Fruit fly (Drosophila melanogaster) whole organism, embryonic: ENCODE data around the gene Bhmt.

ENCODE experiments used
- Abd-B ChIP-seq: fragments of 200-800 bp; sonication (Bioruptor generic); optimal IDR thresholded peaks from 2 replicates; lab custom pipeline; 2018; ENCODE audit warnings: missing biosample characterization, mild to moderate bottlenecking, missing genetic modification characterization, moderate library complexity
- Adf1 ChIP-seq: fragments of 200-800 bp; sonication (Bioruptor generic); IDR thresholded peaks from 2 replicates; pipeline ENCODE4 v1.3.6; 2022; ENCODE audit warnings: missing biosample characterization, missing genetic modification characterization
- B-H1 ChIP-seq: fragments of 200-800 bp; sonication (Bioruptor generic); IDR thresholded peaks from 3 replicates; pipeline ENCODE4 v1.3.6; 2022; ENCODE audit warnings: missing biosample characterization, missing genetic modification characterization
- Blimp-1 ChIP-seq: fragments of 200-800 bp; sonication (Bioruptor generic); optimal IDR thresholded peaks from 3 replicates; lab custom pipeline; 2018; ENCODE audit warnings: missing biosample characterization, missing genetic modification characterization, mild to moderate bottlenecking, moderate library complexity, missing genetic modification reagents
- CG10267 ChIP-seq: fragments of 200-800 bp; sonication (Bioruptor generic); optimal IDR thresholded peaks from 2 replicates; lab custom pipeline; 2018; ENCODE audit warnings: missing biosample characterization, mild to moderate bottlenecking, missing genetic modification characterization, moderate library complexity
- CG12659 ChIP-seq: fragments of 200-800 bp; sonication (Bioruptor generic); optimal IDR thresholded peaks from 3 replicates; lab custom pipeline; 2017; ENCODE audit warnings: mild to moderate bottlenecking, missing biosample characterization, missing genetic modification reagents, missing genetic modification characterization
- CG14710 ChIP-seq: fragments of 200-800 bp; sonication (Bioruptor generic); optimal IDR thresholded peaks from 3 replicates; lab custom pipeline; 2019; ENCODE audit warnings: missing biosample characterization, mild to moderate bottlenecking, missing genetic modification characterization, moderate library complexity
- CG15073 ChIP-seq: fragments of 200-800 bp; sonication (Bioruptor generic); optimal IDR thresholded peaks from 2 replicates; lab custom pipeline; 2016; ENCODE audit warnings: missing biosample characterization, missing genetic modification characterization
- CG15696 ChIP-seq: fragments of 200-800 bp; sonication (Bioruptor generic); optimal IDR thresholded peaks from 2 replicates; lab custom pipeline; 2019; ENCODE audit warnings: missing biosample characterization, mild to moderate bottlenecking, missing genetic modification characterization, moderate library complexity
- CG17361 ChIP-seq: fragments of 200-800 bp; sonication (Bioruptor generic); IDR thresholded peaks from 3 replicates; pipeline ENCODE4 v1.3.6; 2022; ENCODE audit warnings: missing biosample characterization, missing genetic modification characterization
- CG18619 ChIP-seq: fragments of 200-800 bp; sonication (Bioruptor generic); optimal IDR thresholded peaks from 3 replicates; lab custom pipeline; 2017; ENCODE audit warnings: missing biosample characterization, mild to moderate bottlenecking, missing genetic modification characterization
- CG30431 ChIP-seq: fragments of 200-800 bp; sonication (Bioruptor generic); optimal IDR thresholded peaks from 2 replicates; lab custom pipeline; 2017; ENCODE audit warnings: missing biosample characterization, missing genetic modification characterization
- CG34224 ChIP-seq: fragments of 200-800 bp; sonication (Bioruptor generic); IDR thresholded peaks from 3 replicates; pipeline ENCODE4 v1.3.6; 2022; ENCODE audit warnings: missing biosample characterization, missing genetic modification characterization; ENCODE audit not compliant: partially characterized antibody
- CG3995 ChIP-seq: fragments of 200-800 bp; sonication (Bioruptor generic); optimal IDR thresholded peaks from 3 replicates; lab custom pipeline; 2016; ENCODE audit warnings: missing biosample characterization, missing genetic modification characterization
- CG4730 ChIP-seq: fragments of 200-800 bp; sonication (Bioruptor generic); IDR thresholded peaks from 2 replicates; pipeline ENCODE4 v1.3.6; 2022; ENCODE audit warnings: missing biosample characterization, missing genetic modification characterization
- CG5953 ChIP-seq: fragments of 200-800 bp; sonication (Bioruptor generic); IDR thresholded peaks from 2 replicates; pipeline ENCODE4 v1.3.6; 2022; ENCODE audit warnings: missing biosample characterization, missing genetic modification characterization
- CG6175 ChIP-seq: fragments of 200-800 bp; sonication (Bioruptor generic); IDR thresholded peaks from 3 replicates; pipeline ENCODE4 v1.3.6; 2022; ENCODE audit warnings: missing biosample characterization, missing genetic modification characterization
- CG6654 ChIP-seq: fragments of 200-800 bp; sonication (Bioruptor generic); optimal IDR thresholded peaks from 2 replicates; lab custom pipeline; 2017; ENCODE audit warnings: missing biosample characterization, mild to moderate bottlenecking, missing genetic modification characterization
- CG9437 ChIP-seq: fragments of 200-800 bp; sonication (Bioruptor generic); optimal IDR thresholded peaks from 2 replicates; lab custom pipeline; 2018; ENCODE audit warnings: missing biosample characterization, mild to moderate bottlenecking, missing genetic modification characterization
- CG9609 ChIP-seq: fragments of 200-800 bp; sonication (Bioruptor generic); optimal IDR thresholded peaks from 3 replicates; lab custom pipeline; 2016; ENCODE audit warnings: missing biosample characterization, missing genetic modification characterization
- Camta ChIP-seq: fragments of 200-800 bp; sonication (Bioruptor generic); optimal IDR thresholded peaks from 2 replicates; lab custom pipeline; 2016; ENCODE audit warnings: missing biosample characterization, missing genetic modification characterization
- D ChIP-seq, 2 experiments: fragments of 200-800 bp in 1 of 2; fragments of >200 bp in 1 of 2; sonication (Bioruptor generic) in 1 of 2; optimal IDR thresholded peaks; 2 replicates in 1 of 2; 3 replicates in 1 of 2; lab custom pipeline; 2017; ENCODE audit warnings: mild to moderate bottlenecking in 1 of 2, missing biosample characterization in 1 of 2, missing genetic modification characterization in 1 of 2, missing genetic modification reagents in 1 of 2
- Fer3 ChIP-seq: fragments of 200-800 bp; sonication (Bioruptor generic); optimal IDR thresholded peaks from 2 replicates; lab custom pipeline; 2018; ENCODE audit warnings: missing biosample characterization, mild to moderate bottlenecking, missing genetic modification characterization, moderate library complexity
- HLHmδ ChIP-seq: fragments of 200-800 bp; sonication (Bioruptor generic); optimal IDR thresholded peaks from 2 replicates; lab custom pipeline; 2018; ENCODE audit warnings: missing biosample characterization, mild to moderate bottlenecking, missing genetic modification characterization, moderate library complexity
- Hr39 ChIP-seq: fragments of >200 bp; optimal IDR thresholded peaks from 2 replicates; lab custom pipeline; 2017
- Hr78 ChIP-seq, 2 experiments: fragments of 200-800 bp in 1 of 2; fragments of >200 bp in 1 of 2; sonication (Bioruptor generic) in 1 of 2; optimal IDR thresholded peaks; 2 replicates each; lab custom pipeline; 2017 to 2019; ENCODE audit warnings: missing biosample characterization in 2 of 2, missing genetic modification characterization in 2 of 2, mild to moderate bottlenecking in 1 of 2, moderate library complexity in 1 of 2
- Mrtf ChIP-seq: fragments of 200-800 bp; sonication (Bioruptor generic); IDR thresholded peaks from 3 replicates; pipeline ENCODE4 v1.3.6; 2022; ENCODE audit warnings: missing biosample characterization, missing genetic modification characterization
- Rfx ChIP-seq: fragments of 200-800 bp; sonication (Bioruptor generic); IDR thresholded peaks from 2 replicates; pipeline ENCODE4 v1.3.6; 2022; ENCODE audit warnings: missing biosample characterization, missing genetic modification characterization
- Ssrp ChIP-seq: fragments of 200-800 bp; sonication (Bioruptor generic); optimal IDR thresholded peaks from 2 replicates; lab custom pipeline; 2018; ENCODE audit warnings: missing biosample characterization, mild to moderate bottlenecking, missing genetic modification characterization, moderate library complexity
- Stat92E ChIP-seq, 3 experiments: fragments of >200 bp in 2 of 3; fragments of 200-800 bp in 1 of 3; sonication (Bioruptor generic) in 1 of 3; optimal IDR thresholded peaks; 2 replicates each; lab custom pipeline; 2017 to 2019; ENCODE audit warnings: missing biosample characterization in 3 of 3, missing genetic modification characterization in 3 of 3, mild to moderate bottlenecking in 1 of 3, moderate library complexity in 1 of 3
- Xbp1 ChIP-seq: fragments of 200-800 bp; sonication (Bioruptor generic); optimal IDR thresholded peaks from 3 replicates; lab custom pipeline; 2016; ENCODE audit warnings: missing biosample characterization, mild to moderate bottlenecking, missing genetic modification characterization
- ara ChIP-seq: fragments of 200-800 bp; sonication (Bioruptor generic); IDR thresholded peaks from 2 replicates; pipeline ENCODE4 v1.3.6; 2022; ENCODE audit warnings: missing biosample characterization, missing genetic modification characterization
- bigmax ChIP-seq: fragments of 200-800 bp; sonication (Bioruptor generic); optimal IDR thresholded peaks from 2 replicates; lab custom pipeline; 2018; ENCODE audit warnings: missing biosample characterization, mild to moderate bottlenecking, missing genetic modification characterization
- btn ChIP-seq: fragments of 200-800 bp; sonication (Bioruptor generic); optimal IDR thresholded peaks from 2 replicates; lab custom pipeline; 2016; ENCODE audit warnings: missing biosample characterization, missing genetic modification characterization
- cad ChIP-seq: fragments of >200 bp; optimal IDR thresholded peaks from 2 replicates; lab custom pipeline; 2017; ENCODE audit warnings: missing biosample characterization, missing genetic modification characterization
- crol ChIP-seq: fragments of 200-800 bp; sonication (Bioruptor generic); IDR thresholded peaks from 2 replicates; pipeline ENCODE4 v1.3.6; 2022; ENCODE audit warnings: missing biosample characterization, missing genetic modification characterization
- disco-r ChIP-seq: fragments of 200-800 bp; sonication (Bioruptor generic); optimal IDR thresholded peaks from 2 replicates; lab custom pipeline; 2016; ENCODE audit warnings: missing biosample characterization, missing genetic modification characterization
- eve ChIP-seq, 2 experiments: fragments of >200 bp; optimal IDR thresholded peaks; 2 replicates each; lab custom pipeline; 2017; ENCODE audit warnings: missing biosample characterization in 2 of 2, missing genetic modification characterization in 2 of 2
- exex ChIP-seq: fragments of 200-800 bp; sonication (Bioruptor generic); optimal IDR thresholded peaks from 4 replicates; lab custom pipeline; 2018; ENCODE audit warnings: missing biosample characterization, mild to moderate bottlenecking, missing genetic modification characterization, moderate library complexity
- grn ChIP-seq: fragments of 200-800 bp; sonication (Bioruptor generic); optimal IDR thresholded peaks from 3 replicates; lab custom pipeline; 2017; ENCODE audit warnings: missing biosample characterization, missing genetic modification characterization
- h ChIP-seq: fragments of >200 bp; optimal IDR thresholded peaks from 2 replicates; lab custom pipeline; 2017
- hkb ChIP-seq, 2 experiments: fragments of 200-800 bp in 1 of 2; fragments of >200 bp in 1 of 2; sonication (Bioruptor generic) in 1 of 2; IDR thresholded peaks in 1 of 2; optimal IDR thresholded peaks in 1 of 2; 2 replicates each; pipeline versions ENCODE4 v1.3.6 to Lab custom; 2017 to 2022; ENCODE audit warnings: missing biosample characterization in 1 of 2, missing genetic modification characterization in 1 of 2
- ken ChIP-seq: fragments of 200-800 bp; sonication (Bioruptor generic); IDR thresholded peaks from 3 replicates; pipeline ENCODE4 v1.3.6; 2022; ENCODE audit warnings: missing biosample characterization, missing genetic modification characterization
- odd ChIP-seq: fragments of 200-800 bp; sonication (Bioruptor generic); optimal IDR thresholded peaks from 2 replicates; lab custom pipeline; 2017; ENCODE audit warnings: missing biosample characterization, mild to moderate bottlenecking, missing genetic modification characterization
- sc ChIP-seq, 3 experiments: fragments of >200 bp in 2 of 3; fragments of 200-800 bp in 1 of 3; sonication (Bioruptor generic) in 1 of 3; optimal IDR thresholded peaks; 2 replicates in 2 of 3; 3 replicates in 1 of 3; lab custom pipeline; 2017; ENCODE audit warnings: mild to moderate bottlenecking in 1 of 3, missing biosample characterization in 1 of 3, missing genetic modification characterization in 1 of 3, missing genetic modification reagents in 1 of 3
- sens ChIP-seq: fragments of 200-800 bp; sonication (Bioruptor generic); peaks from one replicate; lab custom pipeline; 2016; ENCODE audit warnings: missing biosample characterization, missing genetic modification characterization
- sqz ChIP-seq: fragments of 200-800 bp; sonication (Bioruptor generic); optimal IDR thresholded peaks from 3 replicates; lab custom pipeline; 2018; ENCODE audit warnings: missing biosample characterization, mild to moderate bottlenecking, missing genetic modification characterization
- wor ChIP-seq: fragments of 200-800 bp; sonication (Bioruptor generic); IDR thresholded peaks from 2 replicates; pipeline ENCODE4 v1.3.6; 2022; ENCODE audit warnings: missing biosample characterization, missing genetic modification characterization

The Bhmt gene

DNA sequence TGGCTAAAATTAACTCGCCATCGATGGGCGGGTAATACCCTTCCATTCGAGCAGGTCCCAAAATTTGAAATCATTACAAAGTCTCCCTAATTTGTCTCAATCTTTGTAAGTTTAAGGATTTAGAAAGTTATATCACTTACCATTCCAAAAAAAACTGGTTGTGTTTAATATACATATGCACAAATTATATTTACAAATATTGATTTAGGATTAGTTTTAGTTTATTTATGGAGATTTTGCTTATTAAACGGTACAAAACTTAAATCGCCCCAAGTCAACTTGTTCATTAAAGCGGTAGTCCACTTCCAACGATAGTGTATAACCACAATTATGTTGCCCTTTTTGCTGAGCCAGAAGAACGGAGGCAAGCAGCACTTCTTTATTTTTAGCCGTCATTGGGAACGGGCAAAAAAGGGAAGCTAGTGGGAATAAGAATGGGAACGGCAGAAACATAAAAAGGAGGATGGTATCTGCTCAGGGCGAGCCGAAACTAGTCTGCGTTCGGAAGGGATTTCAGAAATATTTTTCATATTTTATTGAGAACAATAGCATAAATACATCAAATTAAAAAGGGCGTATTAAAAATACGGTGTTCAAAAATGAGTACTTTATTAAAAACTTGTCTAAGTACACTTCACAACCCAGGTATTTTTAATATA is 8.9 kb downstream of the Bhmt start (continued):
- TF ChIP-seq h, result no peak
- no peak for TF ChIP-seq CG34224
- TF ChIP-seq HLHmδ, result no peak
- TF ChIP-seq Blimp-1 (GFP tag; lab: Kevin White, UChicago), result peak; percentile 81
- peak; percentile 50; the same call in 2 of the 3 replicates for TF ChIP-seq B-H1 (GFP tag; lab: Robert Waterston, UW)
- TF ChIP-seq Camta (GFP tag; lab: Kevin White, UChicago), result peak; percentile 46
- peak; percentile 81 for TF ChIP-seq Ssrp (tag; lab: Kevin White, UChicago)
- no peak for TF ChIP-seq hkb (optimal IDR thresholded peaks at IDR 0.05; lab: Kevin White, UChicago)
- TF ChIP-seq hkb (GFP tag; IDR thresholded peaks at IDR 0.05; lab: Robert Waterston, UW), result peak; percentile 69
- peak; percentile 75 for TF ChIP-seq CG9437
- peak; percentile 94 for TF ChIP-seq sens
- TF ChIP-seq D (optimal IDR thresholded peaks at IDR 0.05; lab: Kevin White, UChicago), result no peak
- peak; percentile 79 for TF ChIP-seq D (GFP tag; optimal IDR thresholded peaks at IDR 0.05; lab: Kevin White, UChicago)
- TF ChIP-seq CG17361 (GFP tag; lab: Robert Waterston, UW), result peak; percentile 82
- no peak for TF ChIP-seq eve (GFP tag; optimal IDR thresholded peaks at IDR 0.05; lab: Kevin White, UChicago)
- peak; percentile 35 for TF ChIP-seq sqz
- no peak for TF ChIP-seq CG5953 (GFP tag; lab: Robert Waterston, UW)
- TF ChIP-seq CG15696 (tag; lab: Kevin White, UChicago), result peak; percentile 28
- no peak for TF ChIP-seq sc (optimal IDR thresholded peaks at IDR 0.05; lab: Kevin White, UChicago)
- peak; percentile 81 for TF ChIP-seq sc (GFP tag; optimal IDR thresholded peaks at IDR 0.05; lab: Kevin White, UChicago)
- no peak for TF ChIP-seq CG4730 (GFP tag; lab: Robert Waterston, UW)
- no peak for TF ChIP-seq grn (GFP tag; lab: Kevin White, UChicago)
- peak; percentile 62; the same call in 1 of the 2 replicates for TF ChIP-seq wor
- peak in 1 of 3 experiments; percentile 46 for TF ChIP-seq Stat92E (GFP tag; optimal IDR thresholded peaks at IDR 0.05; lab: Kevin White, UChicago)
- peak; percentile 30; the same call in 1 of the 2 replicates for TF ChIP-seq ara (GFP tag; lab: Robert Waterston, UW)
- TF ChIP-seq Adf1 (GFP tag; lab: Robert Waterston, UW), result no peak
- TF ChIP-seq CG9609, result peak; percentile 15
- no peak for TF ChIP-seq Mrtf (GFP tag; lab: Robert Waterston, UW)
- TF ChIP-seq bigmax (GFP tag; lab: Kevin White, UChicago), result no peak
- no peak for TF ChIP-seq Hr39
- TF ChIP-seq cad (GFP tag; lab: Kevin White, UChicago), result no peak
- peak; percentile 47 for TF ChIP-seq Abd-B (GFP tag; lab: Kevin White, UChicago)
- TF ChIP-seq CG14710 (tag; lab: Kevin White, UChicago), result peak; percentile 74
- no peak for TF ChIP-seq exex (tag; lab: Kevin White, UChicago)
- TF ChIP-seq crol (GFP tag; lab: Robert Waterston, UW), result no peak
- no peak for TF ChIP-seq CG3995 (GFP tag; lab: Kevin White, UChicago)
- no peak for TF ChIP-seq disco-r (GFP tag; lab: Kevin White, UChicago)
- TF ChIP-seq Xbp1, result peak; percentile 56
- no peak for TF ChIP-seq CG6175 (GFP tag; lab: Robert Waterston, UW)
- TF ChIP-seq btn (GFP tag; lab: Kevin White, UChicago), result no peak
- no peak; the same call in 1 of the 2 replicates for TF ChIP-seq Rfx (GFP tag; lab: Robert Waterston, UW)
- TF ChIP-seq Hr78 (GFP tag; optimal IDR thresholded peaks at IDR 0.05; lab: Kevin White, UChicago), result peak in 1 of 2 experiments; percentile 25
- TF ChIP-seq ken, result peak; percentile 61; the same call in 1 of the 3 replicates
- peak; percentile 44 for TF ChIP-seq CG12659 (GFP tag; lab: Kevin White, UChicago)
- peak; percentile 66 for TF ChIP-seq odd (GFP tag; lab: Kevin White, UChicago)
- TF ChIP-seq CG18619 (GFP tag; lab: Kevin White, UChicago), result peak; percentile 35
- TF ChIP-seq CG10267 (tag; lab: Kevin White, UChicago), result peak; percentile 48
- peak; percentile 37 for TF ChIP-seq CG15073 (GFP tag; lab: Kevin White, UChicago)
- peak; percentile 27 for TF ChIP-seq Fer3 (tag; lab: Kevin White, UChicago)
- TF ChIP-seq CG30431 (GFP tag; lab: Kevin White, UChicago), result peak; percentile 66
- no peak for TF ChIP-seq CG6654 (GFP tag; lab: Kevin White, UChicago)
